Worm (Caenorhabditis elegans) whole organism, young adult: ENCODE measurements around the gene bet-2.
A peak's percentile ranks its signal among the peaks of the same experiment; 100 is the strongest.

Experiments used
- C06A6.2 ChIP-seq: fragments of 200-800 bp; sonication (Bioruptor generic); conservative IDR thresholded peaks from 2 replicates; pipeline ENCODE4 v1.3.6; 2022; ENCODE audit warnings: missing genetic modification characterization, missing compliant biosample characterization
- F37B4.10 ChIP-seq: fragments of 200-800 bp; sonication (Bioruptor generic); IDR thresholded peaks from 2 replicates; pipeline ENCODE4 v1.3.6; 2022; ENCODE audit warnings: missing genetic modification characterization, missing compliant biosample characterization
- F57A8.1 ChIP-seq: fragments of 200-800 bp; sonication (Bioruptor generic); optimal IDR thresholded peaks from 2 replicates; lab custom pipeline; 2018; ENCODE audit warnings: mild to moderate bottlenecking, missing genetic modification characterization, moderate library complexity, missing compliant biosample characterization
- K11D2.4 ChIP-seq: fragments of 200-800 bp; sonication (Bioruptor generic); IDR thresholded peaks from 2 replicates; pipeline ENCODE4 v1.3.6; 2022; ENCODE audit warnings: missing genetic modification reagents, missing genetic modification characterization, missing compliant biosample characterization
- ZK185.1 ChIP-seq: sonication (generic microtip); optimal IDR thresholded peaks from 2 replicates; lab custom pipeline; 2016; ENCODE audit warnings: mild to moderate bottlenecking, missing genetic modification characterization, missing compliant biosample characterization; ENCODE audit not compliant: poor library complexity, severe bottlenecking
- aptf-2 ChIP-seq: fragments of 200-800 bp; sonication (Bioruptor generic); conservative IDR thresholded peaks from 2 replicates; pipeline ENCODE4 v1.3.6; 2022; ENCODE audit warnings: missing genetic modification reagents, missing genetic modification characterization, missing compliant biosample characterization
- attf-6 ChIP-seq: fragments of 200-800 bp; sonication (Bioruptor generic); IDR thresholded peaks from 2 replicates; pipeline ENCODE4 v1.3.6; 2022; ENCODE audit warnings: missing genetic modification reagents, missing genetic modification characterization, missing compliant biosample characterization
- cebp-1 ChIP-seq, 2 experiments: fragments of 200-800 bp in 1 of 2; sonication (Bioruptor generic) in 1 of 2; sonication (generic microtip) in 1 of 2; IDR thresholded peaks in 1 of 2; optimal IDR thresholded peaks in 1 of 2; 2 replicates each; pipeline versions ENCODE4 v1.3.6 to Lab custom; 2017 to 2022; ENCODE audit warnings: missing compliant biosample characterization in 2 of 2, missing genetic modification characterization in 2 of 2, mild to moderate bottlenecking in 1 of 2, missing genetic modification reagents in 1 of 2, moderate library complexity in 1 of 2
- ceh-100 ChIP-seq: fragments of 200-800 bp; sonication (Bioruptor generic); IDR thresholded peaks from 2 replicates; pipeline ENCODE4 v1.3.6; 2022; ENCODE audit warnings: missing genetic modification reagents, missing genetic modification characterization, missing compliant biosample characterization
- ceh-40 ChIP-seq: fragments of 200-800 bp; sonication (Bioruptor generic); IDR thresholded peaks from 2 replicates; pipeline ENCODE4 v1.3.6; 2022; ENCODE audit warnings: missing genetic modification characterization, missing compliant biosample characterization
- dox-1 ChIP-seq: fragments of 200-800 bp; sonication (Bioruptor generic); IDR thresholded peaks from 2 replicates; pipeline ENCODE4 v1.3.6; 2022; ENCODE audit warnings: missing genetic modification reagents, missing genetic modification characterization, missing compliant biosample characterization
- ets-4 ChIP-seq: fragments of 200-800 bp; sonication (Bioruptor generic); optimal IDR thresholded peaks from 2 replicates; lab custom pipeline; 2018; ENCODE audit warnings: mild to moderate bottlenecking, missing genetic modification characterization, missing compliant biosample characterization
- lir-1 ChIP-seq: fragments of 200-800 bp; sonication (Bioruptor generic); conservative IDR thresholded peaks from 2 replicates; pipeline ENCODE4 v1.3.6; 2022; ENCODE audit warnings: missing genetic modification reagents, missing genetic modification characterization, missing compliant biosample characterization
- lsl-1 ChIP-seq: fragments of 200-800 bp; sonication (Bioruptor generic); optimal IDR thresholded peaks from 2 replicates; lab custom pipeline; 2018; ENCODE audit warnings: mild to moderate bottlenecking, missing genetic modification characterization, moderate library complexity, missing compliant biosample characterization
- mcd-1 ChIP-seq: fragments of 200-800 bp; sonication (Bioruptor generic); IDR thresholded peaks from 2 replicates; pipeline ENCODE4 v1.3.6; 2022; ENCODE audit warnings: missing genetic modification reagents, missing genetic modification characterization, missing compliant biosample characterization
- mxl-1 ChIP-seq: sonication (generic microtip); optimal IDR thresholded peaks from 2 replicates; lab custom pipeline; 2016; ENCODE audit warnings: missing genetic modification characterization, missing compliant biosample characterization
- nfyb-1 ChIP-seq: fragments of 200-800 bp; sonication (Bioruptor generic); IDR thresholded peaks from 2 replicates; pipeline ENCODE4 v1.3.6; 2022; ENCODE audit warnings: missing genetic modification reagents, missing genetic modification characterization, missing compliant biosample characterization
- nhr-120 ChIP-seq: fragments of 200-800 bp; sonication (Bioruptor generic); IDR thresholded peaks from 2 replicates; pipeline ENCODE4 v1.3.6; 2022; ENCODE audit warnings: missing genetic modification characterization, missing compliant biosample characterization
- nhr-27 ChIP-seq: fragments of 200-800 bp; sonication (Bioruptor generic); optimal IDR thresholded peaks from 2 replicates; lab custom pipeline; 2018; ENCODE audit warnings: mild to moderate bottlenecking, missing genetic modification characterization, moderate library complexity, missing compliant biosample characterization
- nhr-80 ChIP-seq: sonication (generic microtip); optimal IDR thresholded peaks from 2 replicates; lab custom pipeline; 2016; ENCODE audit warnings: missing genetic modification characterization, missing compliant biosample characterization
- pbrm-1 ChIP-seq: fragments of 200-800 bp; sonication (Bioruptor generic); IDR thresholded peaks from 2 replicates; pipeline ENCODE4 v1.3.6; 2022; ENCODE audit warnings: missing genetic modification reagents, missing genetic modification characterization, missing compliant biosample characterization
- rec-8 ChIP-seq, 2 experiments: sonication (generic microtip); optimal IDR thresholded peaks; 2 replicates each; lab custom pipeline; 2016; ENCODE audit warnings: mild to moderate bottlenecking in 2 of 2, missing genetic modification characterization in 2 of 2, missing genetic modification reagents in 2 of 2, missing genotype in 2 of 2, missing biosample characterization in 1 of 2, missing compliant biosample characterization in 1 of 2, moderate library complexity in 1 of 2
- rpc-1 ChIP-seq, 2 experiments: fragments of 150-350 bp in 1 of 2; sonication (generic microtip) in 1 of 2; optimal IDR thresholded peaks; 2 replicates each; lab custom pipeline; 2014 to 2018; ENCODE audit warnings: missing biosample characterization in 1 of 2, missing genetic modification characterization in 1 of 2, missing genetic modification reagents in 1 of 2, missing genotype in 1 of 2
- sea-2 ChIP-seq: fragments of 200-800 bp; sonication (Bioruptor generic); IDR thresholded peaks from 2 replicates; pipeline ENCODE4 v1.3.6; 2022; ENCODE audit warnings: missing genetic modification characterization, missing compliant biosample characterization
- somi-1 ChIP-seq: fragments of 200-800 bp; sonication (Bioruptor generic); optimal IDR thresholded peaks from 2 replicates; lab custom pipeline; 2018; ENCODE audit warnings: mild to moderate bottlenecking, missing genetic modification characterization, missing compliant biosample characterization
- tbp1 ChIP-seq: fragments of 200-800 bp; sonication (Bioruptor generic); optimal IDR thresholded peaks from 2 replicates; lab custom pipeline; 2018; ENCODE audit warnings: mild to moderate bottlenecking, missing genetic modification characterization, missing compliant biosample characterization
- tlf-1 ChIP-seq: fragments of 200-800 bp; sonication (Bioruptor generic); optimal IDR thresholded peaks from 2 replicates; lab custom pipeline; 2018; ENCODE audit warnings: mild to moderate bottlenecking, missing genetic modification characterization, missing compliant biosample characterization
- unc-62 ChIP-seq: fragments of 150-350 bp; optimal IDR thresholded peaks from 2 replicates; lab custom pipeline; 2014; ENCODE audit warnings: missing biosample characterization, missing genetic modification reagents, missing genetic modification characterization
- zim-3 ChIP-seq: sonication (generic microtip); optimal IDR thresholded peaks from 2 replicates; lab custom pipeline; 2017; ENCODE audit warnings: mild to moderate bottlenecking, missing genetic modification characterization, moderate library complexity, missing compliant biosample characterization
- ztf-22 ChIP-seq: fragments of 200-800 bp; sonication (Bioruptor generic); optimal IDR thresholded peaks from 2 replicates; lab custom pipeline; 2018; ENCODE audit warnings: mild to moderate bottlenecking, missing genetic modification characterization, moderate library complexity, missing compliant biosample characterization
- ztf-3 ChIP-seq: fragments of 200-800 bp; sonication (Bioruptor generic); optimal IDR thresholded peaks from 2 replicates; lab custom pipeline; 2018; ENCODE audit warnings: mild to moderate bottlenecking, missing genetic modification characterization, missing compliant biosample characterization

bet-2 gene

DNA sequence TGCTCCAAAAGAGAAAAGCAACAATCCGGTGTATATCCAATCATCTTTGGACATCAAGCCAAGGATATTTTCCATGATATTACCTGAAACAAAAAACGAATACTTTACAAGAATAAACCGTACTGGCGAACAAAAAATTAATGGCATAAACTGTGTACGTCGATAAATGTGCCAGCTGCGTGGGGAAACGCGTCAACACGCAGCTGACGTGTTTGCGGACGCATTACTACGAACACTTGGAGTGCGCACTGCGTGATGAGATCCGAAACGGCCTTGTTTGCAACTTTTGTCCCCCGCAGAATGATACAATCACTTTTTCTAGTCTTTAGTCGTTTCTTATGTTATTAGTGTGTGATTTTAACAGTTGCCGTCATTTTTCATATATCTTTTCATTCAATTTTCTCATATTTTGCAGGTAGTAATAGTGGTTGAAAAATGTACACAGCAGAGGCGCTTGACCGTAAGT lies 44.6 kb upstream of the bet-2 start, which contains the start of the genes mboa-7 and git-1 (continued):
- TF ChIP-seq mxl-1 (tag; lab: Kevin White, UChicago) (no peak), ets-4 (GFP tag; lab: Kevin White, UChicago) (no peak), F57A8.1 (GFP tag; lab: Kevin White, UChicago) (no peak), cebp-1 (GFP tag; IDR thresholded peaks at IDR 0.05; lab: Robert Waterston, UW) (no peak), cebp-1 (tag; optimal IDR thresholded peaks at IDR 0.05; lab: Kevin White, UChicago) (peak; percentile 59), tlf-1 (GFP tag; lab: Kevin White, UChicago) (no peak), ztf-22 (GFP tag; lab: Kevin White, UChicago) (no peak), tbp1 (GFP tag; lab: Kevin White, UChicago) (peak; percentile 20), rec-8 (tag; optimal IDR thresholded peaks at IDR 0.05; lab: Kevin White, UChicago) (no peak), zim-3 (no peak), C06A6.2 (GFP tag; lab: Robert Waterston, UW) (0 out of 2 replicates have a peak, but pooled peaks have one; percentile 11), F37B4.10 (GFP tag; lab: Robert Waterston, UW) (no peak), lsl-1 (GFP tag; lab: Kevin White, UChicago) (no peak), ztf-3 (GFP tag; lab: Kevin White, UChicago) (no peak), pbrm-1 (GFP tag; lab: Robert Waterston, UW) (no peak), sea-2 (no peak), nhr-120 (GFP tag; lab: Robert Waterston, UW) (no peak), somi-1 (no peak), K11D2.4 (GFP tag; lab: Robert Waterston, UW) (no peak), ceh-40 (GFP tag; lab: Robert Waterston, UW) (no peak), attf-6 (no peak)

ce11 chrX:10527414-10527813 lies 41.7 kb upstream of the bet-2 start:
- TF ChIP-seq nfyb-1 (GFP tag; lab: Robert Waterston, UW): no peak
- no peak for TF ChIP-seq nhr-27 (tag; lab: Kevin White, UChicago)
- TF ChIP-seq rpc-1 (optimal IDR thresholded peaks at IDR 0.05; lab: Kevin White, UChicago): no peak
- TF ChIP-seq rpc-1 (tag; optimal IDR thresholded peaks at IDR 0.05; lab: Kevin White, UChicago): no peak
- TF ChIP-seq cebp-1 (GFP tag; IDR thresholded peaks at IDR 0.05; lab: Robert Waterston, UW): no peak
- TF ChIP-seq cebp-1 (tag; optimal IDR thresholded peaks at IDR 0.05; lab: Kevin White, UChicago): peak; percentile 0
- peak; percentile 83 for TF ChIP-seq nhr-80 (tag; lab: Kevin White, UChicago)
- TF ChIP-seq dox-1 (GFP tag; lab: Robert Waterston, UW): 0 out of 2 replicates have a peak, but pooled peaks have one; percentile 58

DNA sequence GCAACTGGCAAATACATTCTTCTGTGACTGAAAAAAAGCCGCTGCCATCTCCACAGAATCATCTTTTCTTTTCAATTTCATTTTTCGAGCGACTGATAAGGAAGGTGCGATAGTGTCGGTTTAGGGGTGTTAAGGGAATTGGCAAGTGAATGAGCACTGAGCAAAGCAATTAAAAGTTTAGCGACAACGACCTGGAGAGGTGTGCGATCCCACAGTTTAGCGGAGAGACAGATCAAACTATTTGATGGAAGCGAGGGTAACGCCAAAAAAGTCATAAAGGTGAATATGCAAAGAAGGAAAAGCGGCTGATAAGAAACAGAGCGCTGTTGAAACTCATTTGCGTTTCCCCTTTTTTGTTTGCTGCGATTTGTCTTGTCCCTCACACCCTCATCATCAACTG lies 40.1 kb upstream of the bet-2 start, which contains the start of the genes F14F3.5 and slcf-1:
F14F3.5 (minus strand) TSS at position 234 of the 400 bp plus-strand sequence.
slcf-1 (plus strand) TSS at position 302 of the 400 bp plus-strand sequence.
- peak; percentile 46; the same call in 1 of the 2 replicates for TF ChIP-seq dox-1 (GFP tag; lab: Robert Waterston, UW)
- TF ChIP-seq lir-1 (GFP tag; lab: Robert Waterston, UW): no peak
- TF ChIP-seq ceh-100 (GFP tag; lab: Robert Waterston, UW): no peak
- peak; percentile 88 for TF ChIP-seq nhr-80 (tag; lab: Kevin White, UChicago)

- TF ChIP-seq ztf-22 (GFP tag; lab: Kevin White, UChicago) (no peak), cebp-1 (GFP tag; IDR thresholded peaks at IDR 0.05; lab: Robert Waterston, UW) (no peak), cebp-1 (tag; optimal IDR thresholded peaks at IDR 0.05; lab: Kevin White, UChicago) (peak; percentile 16), unc-62 (GFP tag; lab: Kevin White, UChicago) (peak; percentile 35), ZK185.1 (tag; lab: Kevin White, UChicago) (peak; percentile 1), nhr-80 (tag; lab: Kevin White, UChicago) (peak; percentile 53), mcd-1 (GFP tag; lab: Robert Waterston, UW) (no peak), aptf-2 (GFP tag; lab: Robert Waterston, UW) (no peak)
These were observed 36.8 kb upstream of the bet-2 start for ce11 chrX:10532180-10532833.
